Worm (Caenorhabditis elegans) whole organism, mixed stage, embryonic: ENCODE data around the gene srsx-6.

Experiments
- M03D4.4 ChIP-seq: sonication (generic microtip); optimal IDR thresholded peaks from 2 replicates; lab custom pipeline; 2017; ENCODE audit warnings: mild to moderate bottlenecking, missing genetic modification characterization, missing compliant biosample characterization
- bed-3 ChIP-seq: fragments of 200-800 bp; sonication (Bioruptor generic); optimal IDR thresholded peaks from 3 replicates; lab custom pipeline; 2018; ENCODE audit warnings: mild to moderate bottlenecking, missing genetic modification characterization, moderate library complexity, missing compliant biosample characterization
- blmp-1 ChIP-seq: fragments of 150-350 bp; optimal IDR thresholded peaks from 2 replicates; lab custom pipeline; 2014; ENCODE audit warnings: missing biosample characterization, missing genetic modification characterization
- ceh-39 ChIP-seq: fragments of 150-350 bp; optimal IDR thresholded peaks from 2 replicates; lab custom pipeline; 2014; ENCODE audit warnings: missing biosample characterization, missing genetic modification characterization
- ceh-43 ChIP-seq: fragments of 200-800 bp; sonication (Bioruptor generic); optimal IDR thresholded peaks from 2 replicates; lab custom pipeline; 2018; ENCODE audit warnings: mild to moderate bottlenecking, missing genetic modification characterization, moderate library complexity, missing compliant biosample characterization
- ceh-83 ChIP-seq: fragments of 200-800 bp; sonication (Bioruptor generic); optimal IDR thresholded peaks from 2 replicates; lab custom pipeline; 2018; ENCODE audit warnings: mild to moderate bottlenecking, missing genetic modification characterization, missing compliant biosample characterization
- ces-1 ChIP-seq: fragments of 150-350 bp; optimal IDR thresholded peaks from 2 replicates; lab custom pipeline; 2014; ENCODE audit warnings: missing biosample characterization, missing genetic modification reagents, missing genetic modification characterization
- cnd-1 ChIP-seq: fragments of 200-800 bp; sonication (Bioruptor generic); optimal IDR thresholded peaks from 2 replicates; lab custom pipeline; 2018; ENCODE audit warnings: mild to moderate bottlenecking, missing genetic modification characterization, missing compliant biosample characterization
- drap-1 ChIP-seq: fragments of 200-800 bp; sonication (Bioruptor generic); optimal IDR thresholded peaks from 3 replicates; lab custom pipeline; 2018; ENCODE audit warnings: mild to moderate bottlenecking, missing genetic modification characterization, missing compliant biosample characterization
- elt-1 ChIP-seq: sonication (generic microtip); optimal IDR thresholded peaks from 2 replicates; lab custom pipeline; 2017; ENCODE audit warnings: missing genetic modification characterization, mild to moderate bottlenecking, missing compliant biosample characterization, antibody characterized with exemption, moderate library complexity, borderline replicate concordance; ENCODE audit not compliant: insufficient read depth
- flh-1 ChIP-seq: fragments of 200-800 bp; sonication (Bioruptor generic); optimal IDR thresholded peaks from 2 replicates; lab custom pipeline; 2018; ENCODE audit warnings: mild to moderate bottlenecking, missing genetic modification characterization, moderate library complexity, missing compliant biosample characterization
- ham-2 ChIP-seq: fragments of 200-800 bp; sonication (Bioruptor generic); optimal IDR thresholded peaks from 2 replicates; lab custom pipeline; 2018; ENCODE audit warnings: mild to moderate bottlenecking, missing genetic modification characterization, missing compliant biosample characterization
- hlh-1 ChIP-seq: fragments of 150-350 bp; optimal IDR thresholded peaks from 2 replicates; lab custom pipeline; 2014; ENCODE audit warnings: missing biosample characterization, missing genetic modification reagents, missing genetic modification characterization
- lin-13 ChIP-seq: fragments of 150-350 bp; optimal IDR thresholded peaks from 2 replicates; lab custom pipeline; 2014; ENCODE audit warnings: missing biosample characterization, missing genetic modification characterization
- lin-32 ChIP-seq: fragments of 200-800 bp; sonication (Bioruptor generic); optimal IDR thresholded peaks from 2 replicates; lab custom pipeline; 2018; ENCODE audit warnings: mild to moderate bottlenecking, missing genetic modification characterization, missing compliant biosample characterization
- lsy-2 ChIP-seq: fragments of 150-350 bp; optimal IDR thresholded peaks from 2 replicates; lab custom pipeline; 2014; ENCODE audit warnings: missing biosample characterization, missing genetic modification characterization
- mab-5 ChIP-seq: fragments of 150-350 bp; optimal IDR thresholded peaks from 2 replicates; lab custom pipeline; 2014; ENCODE audit warnings: missing biosample characterization, missing genetic modification characterization
- mep-1 ChIP-seq: fragments of 150-350 bp; optimal IDR thresholded peaks from 2 replicates; lab custom pipeline; 2017; ENCODE audit warnings: missing biosample characterization, missing genetic modification reagents, missing genetic modification characterization, inconsistent platforms
- mls-2 ChIP-seq: sonication (generic microtip); optimal IDR thresholded peaks from 2 replicates; lab custom pipeline; 2016; ENCODE audit warnings: mild to moderate bottlenecking, missing genetic modification characterization, moderate library complexity, missing compliant biosample characterization
- nhr-12 ChIP-seq: fragments of 150-350 bp; optimal IDR thresholded peaks from 2 replicates; lab custom pipeline; 2014; ENCODE audit warnings: missing biosample characterization, missing genetic modification characterization
- nhr-2 ChIP-seq: fragments of 150-350 bp; optimal IDR thresholded peaks from 2 replicates; lab custom pipeline; 2014; ENCODE audit warnings: missing biosample characterization, missing genetic modification characterization
- nhr-237 ChIP-seq: fragments of 150-350 bp; optimal IDR thresholded peaks from 2 replicates; lab custom pipeline; 2014; ENCODE audit warnings: missing biosample characterization, missing genetic modification characterization
- nhr-28 ChIP-seq: fragments of 150-350 bp; optimal IDR thresholded peaks from 2 replicates; lab custom pipeline; 2014; ENCODE audit warnings: missing biosample characterization, missing genetic modification characterization
- nhr-76 ChIP-seq: sonication (generic microtip); optimal IDR thresholded peaks from 2 replicates; lab custom pipeline; 2017; ENCODE audit warnings: missing biosample characterization, missing genetic modification characterization
- pha-4 ChIP-seq: fragments of 150-350 bp; optimal IDR thresholded peaks from 2 replicates; lab custom pipeline; 2018; ENCODE audit warnings: missing biosample characterization, missing genetic modification reagents, missing genetic modification characterization
- sem-2 ChIP-seq: fragments of 200-800 bp; sonication (Bioruptor generic); optimal IDR thresholded peaks from 2 replicates; lab custom pipeline; 2018; ENCODE audit warnings: mild to moderate bottlenecking, missing genetic modification characterization, missing compliant biosample characterization
- snpc-4 ChIP-seq: fragments of 150-350 bp; optimal IDR thresholded peaks from 2 replicates; lab custom pipeline; 2014; ENCODE audit warnings: missing biosample characterization, missing genetic modification characterization
- sptf-1 ChIP-seq: sonication (generic microtip); optimal IDR thresholded peaks from 2 replicates; lab custom pipeline; 2017; ENCODE audit warnings: mild to moderate bottlenecking, missing genetic modification characterization, moderate library complexity, missing compliant biosample characterization
- unc-39 ChIP-seq: fragments of 150-350 bp; optimal IDR thresholded peaks from 2 replicates; lab custom pipeline; 2014; ENCODE audit warnings: missing biosample characterization, missing genetic modification characterization
- unc-62 ChIP-seq: fragments of 150-350 bp; optimal IDR thresholded peaks from 2 replicates; lab custom pipeline; 2014; ENCODE audit warnings: missing biosample characterization, missing genetic modification reagents, missing genetic modification characterization
- zip-8 ChIP-seq: fragments of 150-350 bp; optimal IDR thresholded peaks from 2 replicates; lab custom pipeline; 2014; ENCODE audit warnings: missing biosample characterization, missing genetic modification characterization
- ztf-11 ChIP-seq: fragments of 150-350 bp; optimal IDR thresholded peaks from 2 replicates; lab custom pipeline; 2014; ENCODE audit warnings: missing biosample characterization, missing genetic modification characterization

srsx-6 gene

DNA sequence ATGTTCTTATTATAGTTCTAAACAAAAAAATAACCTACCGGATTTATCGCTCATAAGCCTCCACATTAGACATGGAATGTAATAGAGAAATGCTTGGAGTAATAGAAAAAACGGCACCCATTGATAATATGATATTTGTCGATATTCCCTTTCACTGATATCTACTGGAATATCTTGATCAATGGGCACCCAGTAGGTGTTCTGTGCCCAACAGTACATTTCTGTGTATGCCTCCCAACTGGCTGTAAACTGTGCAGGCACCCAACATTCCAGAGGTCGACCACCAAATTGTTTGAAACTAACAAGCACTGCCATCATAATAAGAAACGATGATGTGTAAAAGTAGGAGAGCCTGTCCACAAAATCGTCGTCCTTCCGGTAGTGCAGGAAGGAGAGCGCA lies 37.5 kb downstream of the srsx-6 start:
- TF ChIP-seq mep-1 (no peak), ceh-43 (GFP tag; lab: Kevin White, UChicago) (no peak), ham-2 (no peak), nhr-76 (no peak), mab-5 (tag; lab: Kevin White, UChicago) (no peak), blmp-1 (tag; lab: Kevin White, UChicago) (no peak), lin-32 (GFP tag; lab: Kevin White, UChicago) (no peak), unc-62 (no peak), M03D4.4 (tag; lab: Kevin White, UChicago) (no peak), unc-39 (tag; lab: Kevin White, UChicago) (no peak), flh-1 (GFP tag; lab: Kevin White, UChicago) (no peak), sem-2 (no peak), ztf-11 (tag; lab: Kevin White, UChicago) (no peak)
- TF ChIP-seq, all 35 proteins: peak for 0

DNA sequence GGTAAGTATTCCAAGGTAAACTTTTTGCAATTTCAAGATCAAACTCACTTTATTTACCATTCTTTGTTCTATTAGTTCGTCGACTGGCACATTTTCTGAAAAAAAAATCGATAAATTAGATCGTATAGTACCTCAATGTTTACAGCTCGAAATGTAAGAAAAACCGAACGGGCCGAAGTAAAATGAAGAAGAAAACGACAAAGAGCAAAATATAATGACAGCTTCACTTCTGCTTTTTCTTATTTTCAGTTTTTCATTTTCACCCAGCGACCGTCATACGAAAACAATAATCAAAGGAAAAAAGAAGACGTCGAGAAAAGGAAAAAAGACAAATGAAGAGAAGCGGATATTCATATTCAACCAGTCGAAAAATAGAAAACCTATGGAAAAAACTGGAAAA lies 42.2 kb downstream of the srsx-6 start, which contains the start of gene che-7:
Gene che-7, minus strand, starts transcription at position 101 of the 400 bp plus-strand sequence.
- no peak for TF ChIP-seq mls-2
- no peak for TF ChIP-seq ham-2
- no peak for TF ChIP-seq nhr-2 (tag; lab: Kevin White, UChicago)
- TF ChIP-seq M03D4.4 (tag; lab: Kevin White, UChicago) = no peak
- no peak for TF ChIP-seq snpc-4 (tag; lab: Kevin White, UChicago)
- no peak for TF ChIP-seq ceh-43 (GFP tag; lab: Kevin White, UChicago)
- no peak for TF ChIP-seq zip-8 (tag; lab: Kevin White, UChicago)
- no peak for TF ChIP-seq cnd-1 (tag; lab: Kevin White, UChicago)
- TF ChIP-seq elt-1 (tag; lab: Kevin White, UChicago) = no peak
- no peak for TF ChIP-seq mab-5 (tag; lab: Kevin White, UChicago)
- no peak for TF ChIP-seq nhr-76
- TF ChIP-seq drap-1 (GFP tag; lab: Kevin White, UChicago) = no peak
- no peak for TF ChIP-seq bed-3 (GFP tag; lab: Kevin White, UChicago)
- TF ChIP-seq hlh-1 (tag; lab: Kevin White, UChicago) = no peak
- TF ChIP-seq, all 35 proteins: peak for 0

DNA sequence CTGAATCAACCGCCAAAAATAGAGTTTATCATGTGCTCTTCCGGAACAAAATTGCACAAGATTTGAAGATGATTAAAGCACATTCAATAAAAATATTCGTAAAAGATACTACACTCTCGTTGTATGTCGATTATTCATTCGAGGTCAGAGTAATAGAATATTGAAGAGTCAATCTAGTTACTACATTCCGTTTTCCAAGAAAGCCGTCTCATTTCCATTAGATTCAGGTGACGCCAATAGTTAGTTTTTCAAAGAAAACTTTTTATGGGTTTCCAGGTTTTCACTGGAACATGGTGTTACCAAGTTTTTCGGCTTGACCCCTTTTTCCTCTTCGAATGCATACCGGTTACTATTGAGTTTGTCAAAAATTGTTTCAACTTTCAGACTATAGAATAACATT lies 43.6 kb downstream of the srsx-6 start:
- TF ChIP-seq unc-62 (no peak), nhr-2 (tag; lab: Kevin White, UChicago) (no peak), mls-2 (no peak), M03D4.4 (tag; lab: Kevin White, UChicago) (no peak), lin-32 (GFP tag; lab: Kevin White, UChicago) (no peak), flh-1 (GFP tag; lab: Kevin White, UChicago) (no peak), ham-2 (no peak), drap-1 (GFP tag; lab: Kevin White, UChicago) (no peak), unc-39 (tag; lab: Kevin White, UChicago) (no peak), nhr-28 (tag; lab: Kevin White, UChicago) (no peak), sem-2 (no peak), ceh-39 (tag; lab: Kevin White, UChicago) (no peak), sptf-1 (no peak), ces-1 (GFP tag; lab: Kevin White, UChicago) (no peak), nhr-237 (no peak), nhr-12 (tag; lab: Kevin White, UChicago) (no peak), ztf-11 (tag; lab: Kevin White, UChicago) (no peak), nhr-76 (no peak), lsy-2 (tag; lab: Kevin White, UChicago) (no peak), elt-1 (tag; lab: Kevin White, UChicago) (no peak)

DNA sequence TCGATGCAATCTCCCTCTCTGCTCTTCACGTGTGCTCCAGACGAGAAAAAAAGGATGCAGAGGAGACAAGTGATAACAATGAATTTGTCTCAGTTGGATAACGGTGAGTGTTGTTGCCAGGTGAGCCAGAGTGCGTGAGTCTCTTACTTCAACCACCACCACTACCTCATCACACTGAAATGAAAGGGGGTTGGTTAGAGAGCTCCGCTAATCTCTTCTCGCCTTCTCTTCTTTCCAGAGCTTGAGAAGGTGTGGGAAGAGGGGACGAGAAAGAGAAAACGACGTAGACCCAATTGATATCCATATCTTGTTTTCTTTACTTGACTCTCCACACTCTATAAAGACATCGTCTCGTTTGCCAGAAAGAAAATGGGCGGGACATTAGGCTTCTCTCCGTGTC lies 44.5 kb downstream of the srsx-6 start:
- TF ChIP-seq nhr-76 (no peak), unc-39 (tag; lab: Kevin White, UChicago) (no peak), sptf-1 (no peak), ces-1 (GFP tag; lab: Kevin White, UChicago) (no peak), mab-5 (tag; lab: Kevin White, UChicago) (no peak), zip-8 (tag; lab: Kevin White, UChicago) (no peak), bed-3 (GFP tag; lab: Kevin White, UChicago) (no peak), ceh-43 (GFP tag; lab: Kevin White, UChicago) (no peak), M03D4.4 (tag; lab: Kevin White, UChicago) (no peak), lsy-2 (tag; lab: Kevin White, UChicago) (no peak), elt-1 (tag; lab: Kevin White, UChicago) (no peak), ceh-83 (GFP tag; lab: Kevin White, UChicago) (no peak), pha-4 (tag; lab: Kevin White, UChicago) (no peak), nhr-28 (tag; lab: Kevin White, UChicago) (no peak), sem-2 (no peak), ztf-11 (tag; lab: Kevin White, UChicago) (no peak), lin-13 (no peak), cnd-1 (tag; lab: Kevin White, UChicago) (no peak)
- TF ChIP-seq, all 35 proteins: peak for 0
